Worm (Caenorhabditis elegans) whole organism, L3 larva: Measurements from ENCODE around the gene dnj-5.
A peak's percentile ranks its signal among the peaks of the same experiment; 100 is the strongest.

ENCODE experiments used
- ZK546.5 ChIP-seq: sonication (generic microtip); optimal IDR thresholded peaks from 2 replicates; lab custom pipeline; 2017; ENCODE audit warnings: missing biosample characterization, missing genetic modification characterization
- aly-2 ChIP-seq: fragments of 150-350 bp; optimal IDR thresholded peaks from 2 replicates; lab custom pipeline; 2014; ENCODE audit warnings: missing biosample characterization, missing genetic modification characterization
- ama-1 ChIP-seq: fragments of 150-350 bp; optimal IDR thresholded peaks from 2 replicates; lab custom pipeline; 2018
- ceh-16 ChIP-seq: sonication (generic microtip); optimal IDR thresholded peaks from 2 replicates; lab custom pipeline; 2017; ENCODE audit warnings: missing biosample characterization, missing genetic modification characterization
- ceh-28 ChIP-seq: fragments of 150-350 bp; optimal IDR thresholded peaks from 2 replicates; lab custom pipeline; 2014; ENCODE audit warnings: missing biosample characterization, missing genetic modification reagents, missing genetic modification characterization
- ceh-9 ChIP-seq: sonication (generic microtip); optimal IDR thresholded peaks from 2 replicates; lab custom pipeline; 2018; ENCODE audit warnings: missing biosample characterization, missing genetic modification characterization
- daf-12 ChIP-seq: fragments of 150-350 bp; optimal IDR thresholded peaks from 2 replicates; lab custom pipeline; 2014; ENCODE audit warnings: missing biosample characterization, missing genetic modification reagents, missing genetic modification characterization
- egl-5 ChIP-seq: fragments of 150-350 bp; optimal IDR thresholded peaks from 2 replicates; lab custom pipeline; 2017; ENCODE audit warnings: missing biosample characterization, missing genetic modification reagents, missing genetic modification characterization, inconsistent platforms
- elt-1 ChIP-seq: fragments of 150-350 bp; optimal IDR thresholded peaks from 2 replicates; lab custom pipeline; 2014; ENCODE audit warnings: missing biosample characterization, missing genetic modification characterization
- elt-2 ChIP-seq: sonication (generic microtip); optimal IDR thresholded peaks from 2 replicates; lab custom pipeline; 2016; ENCODE audit warnings: missing genetic modification reagents, mild to moderate bottlenecking, missing genetic modification characterization, missing compliant biosample characterization
- elt-3 ChIP-seq, 3 experiments: fragments of 150-350 bp in 1 of 3; sonication (generic microtip) in 2 of 3; optimal IDR thresholded peaks; 2 replicates in 2 of 3; 4 replicates in 1 of 3; lab custom pipeline; 2014 to 2017; ENCODE audit warnings: missing biosample characterization in 3 of 3, missing genetic modification characterization in 3 of 3
- fkh-2 ChIP-seq: fragments of 150-350 bp; optimal IDR thresholded peaks from 2 replicates; lab custom pipeline; 2014; ENCODE audit warnings: missing biosample characterization, missing genetic modification reagents, missing genetic modification characterization
- fos-1 ChIP-seq: fragments of 150-350 bp; optimal IDR thresholded peaks from 2 replicates; lab custom pipeline; 2014; ENCODE audit warnings: missing biosample characterization, missing genetic modification characterization
- jun-1 ChIP-seq: fragments of 150-350 bp; optimal IDR thresholded peaks from 2 replicates; lab custom pipeline; 2014; ENCODE audit warnings: missing biosample characterization, missing genetic modification reagents, missing genetic modification characterization
- lin-15B ChIP-seq: fragments of 150-350 bp; optimal IDR thresholded peaks from 2 replicates; lab custom pipeline; 2014; ENCODE audit warnings: missing biosample characterization, missing genetic modification characterization
- lin-39 ChIP-seq: fragments of 150-350 bp; optimal IDR thresholded peaks from 2 replicates; lab custom pipeline; 2018; ENCODE audit warnings: missing biosample characterization, missing genetic modification reagents, missing genetic modification characterization
- lsy-12 ChIP-seq: sonication (generic microtip); optimal IDR thresholded peaks from 2 replicates; lab custom pipeline; 2016; ENCODE audit warnings: mild to moderate bottlenecking, missing genetic modification characterization, missing compliant biosample characterization
- mdl-1 ChIP-seq: fragments of 150-350 bp; optimal IDR thresholded peaks from 2 replicates; lab custom pipeline; 2014; ENCODE audit warnings: missing biosample characterization, missing genetic modification characterization
- mml-1 ChIP-seq: fragments of 150-350 bp; sonication (generic microtip); optimal IDR thresholded peaks from 3 replicates; lab custom pipeline; 2014; ENCODE audit warnings: missing biosample characterization, missing genetic modification characterization
- nfya-1 ChIP-seq: sonication (generic microtip); optimal IDR thresholded peaks from 2 replicates; lab custom pipeline; 2017; ENCODE audit warnings: missing genetic modification characterization, mild to moderate bottlenecking, missing compliant biosample characterization, antibody characterized with exemption, moderate library complexity; ENCODE audit not compliant: insufficient read depth
- nhr-11 ChIP-seq: fragments of 150-350 bp; optimal IDR thresholded peaks from 2 replicates; lab custom pipeline; 2014; ENCODE audit warnings: missing biosample characterization, missing genetic modification characterization
- nhr-23 ChIP-seq: fragments of 150-350 bp; optimal IDR thresholded peaks from 2 replicates; lab custom pipeline; 2014; ENCODE audit warnings: missing biosample characterization, missing genetic modification reagents, missing genetic modification characterization
- nhr-237 ChIP-seq: fragments of 150-350 bp; optimal IDR thresholded peaks from 2 replicates; lab custom pipeline; 2014; ENCODE audit warnings: missing biosample characterization, missing genetic modification characterization
- nhr-25 ChIP-seq: sonication (generic microtip); optimal IDR thresholded peaks from 2 replicates; lab custom pipeline; 2017; ENCODE audit warnings: missing biosample characterization, missing genetic modification characterization
- nhr-43 ChIP-seq: sonication (generic microtip); optimal IDR thresholded peaks from 2 replicates; lab custom pipeline; 2016; ENCODE audit warnings: mild to moderate bottlenecking, missing genetic modification characterization, missing compliant biosample characterization; ENCODE audit not compliant: poor library complexity, severe bottlenecking
- nhr-76 ChIP-seq: fragments of 150-350 bp; sonication (generic microtip); optimal IDR thresholded peaks from 5 replicates; lab custom pipeline; 2014; ENCODE audit warnings: missing biosample characterization, missing genetic modification characterization
- nhr-77 ChIP-seq: fragments of 150-350 bp; optimal IDR thresholded peaks from 2 replicates; lab custom pipeline; 2014; ENCODE audit warnings: missing biosample characterization, missing genetic modification characterization
- pha-4 ChIP-seq: fragments of 150-350 bp; optimal IDR thresholded peaks from 2 replicates; lab custom pipeline; 2014; ENCODE audit warnings: missing biosample characterization, missing genetic modification reagents, missing genetic modification characterization
- pqm-1 ChIP-seq: fragments of 150-350 bp; optimal IDR thresholded peaks from 2 replicates; lab custom pipeline; 2017; ENCODE audit warnings: missing biosample characterization, missing genetic modification characterization, inconsistent platforms
- skn-1 ChIP-seq: fragments of 150-350 bp; optimal IDR thresholded peaks from 2 replicates; lab custom pipeline; 2014; ENCODE audit warnings: missing biosample characterization, missing genetic modification characterization
- tbx-2 ChIP-seq: sonication (generic microtip); optimal IDR thresholded peaks from 2 replicates; lab custom pipeline; 2016; ENCODE audit warnings: mild to moderate bottlenecking, missing genetic modification characterization, missing compliant biosample characterization
- unc-39 ChIP-seq: sonication (generic microtip); optimal IDR thresholded peaks from 4 replicates; lab custom pipeline; 2017; ENCODE audit warnings: missing biosample characterization, missing genetic modification characterization
- unc-62 ChIP-seq: fragments of 150-350 bp; sonication (generic microtip); optimal IDR thresholded peaks from 4 replicates; lab custom pipeline; 2014; ENCODE audit warnings: missing biosample characterization, missing genetic modification reagents, missing genetic modification characterization
- zag-1 ChIP-seq: fragments of 150-350 bp; optimal IDR thresholded peaks from 2 replicates; lab custom pipeline; 2014; ENCODE audit warnings: missing biosample characterization, missing genetic modification characterization

Gene dnj-5

ce11 chrII:6822347-6822746, 35.8 kb downstream of the dnj-5 start (continued):
- peak; percentile 21 for TF ChIP-seq nhr-11 (tag; lab: Kevin White, UChicago)
- TF ChIP-seq nhr-25 (tag; lab: Kevin White, UChicago): peak; percentile 82
- TF ChIP-seq zag-1: no peak
- no peak for TF ChIP-seq ZK546.5 (tag; lab: Kevin White, UChicago)
- no peak for TF ChIP-seq fos-1 (tag; lab: Kevin White, UChicago)

ce11 chrII:6821832-6822231, 36.3 kb downstream of the dnj-5 start:
- TF ChIP-seq pha-4 (tag; lab: Kevin White, UChicago) (peak; percentile 44), jun-1 (peak; percentile 32), lin-15B (tag; lab: Kevin White, UChicago) (no peak), nhr-237 (tag; lab: Kevin White, UChicago) (no peak), elt-3 (tag; optimal IDR thresholded peaks at IDR 0.05; lab: Kevin White, UChicago) (peak in 1 of 3 experiments; percentile 51), elt-2 (peak; percentile 88), pqm-1 (tag; lab: Kevin White, UChicago) (peak; percentile 95), nhr-77 (tag; lab: Kevin White, UChicago) (no peak)
- TF ChIP-seq, all 47 proteins: peak for 5

ce11 chrII:6821118-6821517, 37.0 kb downstream of the dnj-5 start:
- TF ChIP-seq ceh-16 (tag; lab: Kevin White, UChicago): peak; percentile 12
- no peak for TF ChIP-seq aly-2
- TF ChIP-seq skn-1 (tag; lab: Kevin White, UChicago): no peak
- TF ChIP-seq daf-12 (tag; lab: Kevin White, UChicago): no peak
- peak; percentile 91 for TF ChIP-seq nhr-25 (tag; lab: Kevin White, UChicago)
- TF ChIP-seq mdl-1: no peak
- TF ChIP-seq tbx-2: no peak
- peak; percentile 93 for TF ChIP-seq elt-1 (tag; lab: Kevin White, UChicago)
- TF ChIP-seq unc-62: peak; percentile 87
- TF ChIP-seq elt-3 (tag; optimal IDR thresholded peaks at IDR 0.05; lab: Kevin White, UChicago): peak in 1 of 3 experiments; percentile 40
- TF ChIP-seq lin-15B (tag; lab: Kevin White, UChicago): no peak
- peak; percentile 61 for TF ChIP-seq nhr-23 (tag; lab: Kevin White, UChicago)

ce11 chrII:6820278-6820971, 37.7 kb downstream of the dnj-5 start:
- TF ChIP-seq ZK546.5 (tag; lab: Kevin White, UChicago) (no peak), fkh-2 (tag; lab: Kevin White, UChicago) (no peak), lin-39 (tag; lab: Kevin White, UChicago) (peak; percentile 35), ceh-28 (tag; lab: Kevin White, UChicago) (no peak), nfya-1 (peak; percentile 18)

- TF ChIP-seq lin-15B (tag; lab: Kevin White, UChicago): no peak
- no peak for TF ChIP-seq skn-1 (tag; lab: Kevin White, UChicago)
- no peak for TF ChIP-seq nhr-76 (tag; lab: Kevin White, UChicago)
- TF ChIP-seq nhr-237 (tag; lab: Kevin White, UChicago): no peak
- TF ChIP-seq elt-2: no peak
- no peak for TF ChIP-seq ama-1 (lab: Kevin White, UChicago)
- TF ChIP-seq ceh-16 (tag; lab: Kevin White, UChicago): no peak
- TF ChIP-seq ZK546.5 (tag; lab: Kevin White, UChicago): no peak
- TF ChIP-seq mml-1 (tag; lab: Kevin White, UChicago): no peak
- TF ChIP-seq unc-39 (tag; lab: Kevin White, UChicago): no peak
- TF ChIP-seq nhr-43 (tag; lab: Kevin White, UChicago): no peak
- TF ChIP-seq egl-5: no peak
- TF ChIP-seq daf-12 (tag; lab: Kevin White, UChicago): no peak
- no peak for TF ChIP-seq ceh-9 (tag; lab: Kevin White, UChicago)
- no peak for TF ChIP-seq elt-3 (tag; optimal IDR thresholded peaks at IDR 0.05; lab: Kevin White, UChicago)
- TF ChIP-seq lsy-12 (tag; lab: Kevin White, UChicago): no peak
Observed at ce11 chrII:6816324-6816723, 41.8 kb downstream of the dnj-5 start.
